Worm (Caenorhabditis elegans): ENCODE measurements around the gene tax-4.
A peak's percentile ranks its signal among the peaks of the same experiment; 100 is the strongest.

The tax-4 gene

ce11 chrIII:9224986-9225385, 43.6 kb downstream of the tax-4 start:
- TF ChIP-seq K09A11.1 (tag; optimal IDR thresholded peaks at IDR 0.05; ENCODE audit: insufficient read depth) (no peak), nfya-1 (tag; optimal IDR thresholded peaks at IDR 0.05) (no peak)

ce11 chrIII:9228190-9228589, 46.8 kb downstream of the tax-4 start:
- TF ChIP-seq syd-9 (tag; optimal IDR thresholded peaks at IDR 0.05): no peak
- peak; percentile 13 for TF ChIP-seq nfya-1 (tag; optimal IDR thresholded peaks at IDR 0.05)
- TF ChIP-seq unc-42 (tag; optimal IDR thresholded peaks at IDR 0.05): no peak
- TF ChIP-seq lim-6 (tag; optimal IDR thresholded peaks at IDR 0.05): no peak
- no peak for TF ChIP-seq pros-1 (tag; optimal IDR thresholded peaks at IDR 0.05)
- no peak for TF ChIP-seq mec-3 (tag; optimal IDR thresholded peaks at IDR 0.05; ENCODE audit: borderline replicate concordance)
- no peak for TF ChIP-seq odd-2 (tag; optimal IDR thresholded peaks at IDR 0.05)
- TF ChIP-seq ceh-31 (tag; optimal IDR thresholded peaks at IDR 0.05): no peak
- no peak for TF ChIP-seq zip-5 (tag; optimal IDR thresholded peaks at IDR 0.05)

ce11 chrIII:9228722-9229121, 47.4 kb downstream of the tax-4 start, which contains the start of gene rnr-1:
rnr-1 (minus strand) TSS chrIII:9228798.
- TF ChIP-seq rnt-1 (tag; optimal IDR thresholded peaks at IDR 0.05) (no peak), fkh-10 (GFP tag; optimal IDR thresholded peaks at IDR 0.05) (no peak), dmd-4 (tag; optimal IDR thresholded peaks at IDR 0.05; ENCODE audit: borderline replicate concordance) (no peak), unc-86 (tag; optimal IDR thresholded peaks at IDR 0.05) (no peak), ahr-1 (tag; optimal IDR thresholded peaks at IDR 0.05) (no peak), F13H6.1 (tag; optimal IDR thresholded peaks at IDR 0.05) (no peak), pros-1 (tag; optimal IDR thresholded peaks at IDR 0.05) (no peak), pag-3 (tag; optimal IDR thresholded peaks at IDR 0.05; ENCODE audit: borderline replicate concordance) (no peak), ceh-22 (tag; optimal IDR thresholded peaks at IDR 0.05) (no peak), lim-6 (tag; optimal IDR thresholded peaks at IDR 0.05) (no peak), dve-1 (tag; optimal IDR thresholded peaks at IDR 0.05) (no peak), ceh-45 (GFP tag; IDR thresholded peaks at IDR 0.05) (no peak), ets-4 (tag; optimal IDR thresholded peaks at IDR 0.05) (no peak), ceh-2 (tag; optimal IDR thresholded peaks at IDR 0.05) (no peak), K09A11.1 (tag; optimal IDR thresholded peaks at IDR 0.05; ENCODE audit: insufficient read depth) (no peak), pat-9 (tag; optimal IDR thresholded peaks at IDR 0.05) (no peak), sdc-2 (tag; optimal IDR thresholded peaks at IDR 0.05) (no peak), ceh-24 (tag; optimal IDR thresholded peaks at IDR 0.05) (no peak), ref-2 (tag; optimal IDR thresholded peaks at IDR 0.05) (no peak)

ce11 chrIII:9231173-9231572, 49.8 kb downstream of the tax-4 start, which contains the start of gene T23G5.3:
T23G5.3 (minus strand) TSS chrIII:9231273.
- TF ChIP-seq ceh-14 (tag; optimal IDR thresholded peaks at IDR 0.05) (no peak), pat-9 (tag; optimal IDR thresholded peaks at IDR 0.05) (no peak), unc-55 (GFP tag; optimal IDR thresholded peaks at IDR 0.05) (no peak), ttx-3 (tag; optimal IDR thresholded peaks at IDR 0.05) (no peak), nhr-232 (tag; optimal IDR thresholded peaks at IDR 0.05) (no peak), C08G9.2 (tag; optimal IDR thresholded peaks at IDR 0.05) (no peak), syd-9 (tag; optimal IDR thresholded peaks at IDR 0.05) (no peak), rnt-1 (tag; optimal IDR thresholded peaks at IDR 0.05) (no peak), sox-2 (GFP tag; IDR thresholded peaks at IDR 0.05) (no peak), dve-1 (tag; optimal IDR thresholded peaks at IDR 0.05) (no peak), eyg-1 (tag; optimal IDR thresholded peaks at IDR 0.05) (no peak), ceh-24 (tag; optimal IDR thresholded peaks at IDR 0.05) (no peak), K09A11.1 (tag; optimal IDR thresholded peaks at IDR 0.05; ENCODE audit: insufficient read depth) (no peak), ref-2 (tag; optimal IDR thresholded peaks at IDR 0.05) (no peak), lim-6 (tag; optimal IDR thresholded peaks at IDR 0.05) (no peak), Y22D7AL.16 (tag; optimal IDR thresholded peaks at IDR 0.05) (no peak), ztf-16 (tag; optimal IDR thresholded peaks at IDR 0.05) (no peak)

Measured in whole organism, late embryonic.